Worm (Caenorhabditis elegans) whole organism, L3 larva: ENCODE data around the gene sra-36.

Experiments
- ZK546.5 ChIP-seq: sonication (generic microtip); optimal IDR thresholded peaks from 2 replicates; lab custom pipeline; 2017; ENCODE audit warnings: missing biosample characterization, missing genetic modification characterization
- ama-1 ChIP-seq: fragments of 150-350 bp; optimal IDR thresholded peaks from 2 replicates; lab custom pipeline; 2018
- ceh-16 ChIP-seq: sonication (generic microtip); optimal IDR thresholded peaks from 2 replicates; lab custom pipeline; 2017; ENCODE audit warnings: missing biosample characterization, missing genetic modification characterization
- ceh-28 ChIP-seq: fragments of 150-350 bp; optimal IDR thresholded peaks from 2 replicates; lab custom pipeline; 2014; ENCODE audit warnings: missing biosample characterization, missing genetic modification reagents, missing genetic modification characterization
- ceh-82 ChIP-seq: fragments of 150-350 bp; optimal IDR thresholded peaks from 2 replicates; lab custom pipeline; 2014; ENCODE audit warnings: missing biosample characterization, missing genetic modification characterization
- ceh-9 ChIP-seq: sonication (generic microtip); optimal IDR thresholded peaks from 2 replicates; lab custom pipeline; 2018; ENCODE audit warnings: missing biosample characterization, missing genetic modification characterization
- daf-12 ChIP-seq: fragments of 150-350 bp; optimal IDR thresholded peaks from 2 replicates; lab custom pipeline; 2014; ENCODE audit warnings: missing biosample characterization, missing genetic modification reagents, missing genetic modification characterization
- egl-27 ChIP-seq: sonication (generic microtip); optimal IDR thresholded peaks from 4 replicates; lab custom pipeline; 2017; ENCODE audit warnings: missing biosample characterization, missing genetic modification reagents, missing genetic modification characterization
- elt-1 ChIP-seq: fragments of 150-350 bp; optimal IDR thresholded peaks from 2 replicates; lab custom pipeline; 2014; ENCODE audit warnings: missing biosample characterization, missing genetic modification characterization
- elt-3 ChIP-seq, 3 experiments: fragments of 150-350 bp in 1 of 3; sonication (generic microtip) in 2 of 3; optimal IDR thresholded peaks; 2 replicates in 2 of 3; 4 replicates in 1 of 3; lab custom pipeline; 2014 to 2017; ENCODE audit warnings: missing biosample characterization in 3 of 3, missing genetic modification characterization in 3 of 3
- eor-1 ChIP-seq, 2 experiments: fragments of 150-350 bp; optimal IDR thresholded peaks; 2 replicates each; lab custom pipeline; 2014 to 2018; ENCODE audit warnings: missing biosample characterization in 2 of 2, missing genetic modification characterization in 2 of 2
- fkh-2 ChIP-seq: fragments of 150-350 bp; optimal IDR thresholded peaks from 2 replicates; lab custom pipeline; 2014; ENCODE audit warnings: missing biosample characterization, missing genetic modification reagents, missing genetic modification characterization
- fos-1 ChIP-seq: fragments of 150-350 bp; optimal IDR thresholded peaks from 2 replicates; lab custom pipeline; 2014; ENCODE audit warnings: missing biosample characterization, missing genetic modification characterization
- lin-39 ChIP-seq: fragments of 150-350 bp; optimal IDR thresholded peaks from 2 replicates; lab custom pipeline; 2018; ENCODE audit warnings: missing biosample characterization, missing genetic modification reagents, missing genetic modification characterization
- lsy-12 ChIP-seq: sonication (generic microtip); optimal IDR thresholded peaks from 2 replicates; lab custom pipeline; 2016; ENCODE audit warnings: mild to moderate bottlenecking, missing genetic modification characterization, missing compliant biosample characterization
- mdl-1 ChIP-seq: fragments of 150-350 bp; optimal IDR thresholded peaks from 2 replicates; lab custom pipeline; 2014; ENCODE audit warnings: missing biosample characterization, missing genetic modification characterization
- mml-1 ChIP-seq: fragments of 150-350 bp; sonication (generic microtip); optimal IDR thresholded peaks from 3 replicates; lab custom pipeline; 2014; ENCODE audit warnings: missing biosample characterization, missing genetic modification characterization
- nfya-1 ChIP-seq: sonication (generic microtip); optimal IDR thresholded peaks from 2 replicates; lab custom pipeline; 2017; ENCODE audit warnings: missing genetic modification characterization, mild to moderate bottlenecking, missing compliant biosample characterization, antibody characterized with exemption, moderate library complexity; ENCODE audit not compliant: insufficient read depth
- nhr-11 ChIP-seq: fragments of 150-350 bp; optimal IDR thresholded peaks from 2 replicates; lab custom pipeline; 2014; ENCODE audit warnings: missing biosample characterization, missing genetic modification characterization
- nhr-23 ChIP-seq: fragments of 150-350 bp; optimal IDR thresholded peaks from 2 replicates; lab custom pipeline; 2014; ENCODE audit warnings: missing biosample characterization, missing genetic modification reagents, missing genetic modification characterization
- nhr-25 ChIP-seq: sonication (generic microtip); optimal IDR thresholded peaks from 2 replicates; lab custom pipeline; 2017; ENCODE audit warnings: missing biosample characterization, missing genetic modification characterization
- nhr-28 ChIP-seq: fragments of 150-350 bp; optimal IDR thresholded peaks from 2 replicates; lab custom pipeline; 2014; ENCODE audit warnings: missing biosample characterization, missing genetic modification characterization
- nhr-43 ChIP-seq: sonication (generic microtip); optimal IDR thresholded peaks from 2 replicates; lab custom pipeline; 2016; ENCODE audit warnings: mild to moderate bottlenecking, missing genetic modification characterization, missing compliant biosample characterization; ENCODE audit not compliant: poor library complexity, severe bottlenecking
- nhr-67 ChIP-seq: fragments of 150-350 bp; optimal IDR thresholded peaks from 2 replicates; lab custom pipeline; 2014; ENCODE audit warnings: missing biosample characterization, missing genetic modification characterization
- nhr-76 ChIP-seq: fragments of 150-350 bp; sonication (generic microtip); optimal IDR thresholded peaks from 5 replicates; lab custom pipeline; 2014; ENCODE audit warnings: missing biosample characterization, missing genetic modification characterization
- sea-2 ChIP-seq: fragments of 150-350 bp; sonication (generic microtip); optimal IDR thresholded peaks from 4 replicates; lab custom pipeline; 2014; ENCODE audit warnings: missing biosample characterization, missing genetic modification reagents, missing genetic modification characterization
- skn-1 ChIP-seq: fragments of 150-350 bp; optimal IDR thresholded peaks from 2 replicates; lab custom pipeline; 2014; ENCODE audit warnings: missing biosample characterization, missing genetic modification characterization
- snpc-4 ChIP-seq: fragments of 150-350 bp; optimal IDR thresholded peaks from 2 replicates; lab custom pipeline; 2014; ENCODE audit warnings: missing biosample characterization, missing genetic modification characterization
- unc-39 ChIP-seq: sonication (generic microtip); optimal IDR thresholded peaks from 4 replicates; lab custom pipeline; 2017; ENCODE audit warnings: missing biosample characterization, missing genetic modification characterization
- unc-62 ChIP-seq: fragments of 150-350 bp; sonication (generic microtip); optimal IDR thresholded peaks from 4 replicates; lab custom pipeline; 2014; ENCODE audit warnings: missing biosample characterization, missing genetic modification reagents, missing genetic modification characterization
- zag-1 ChIP-seq: fragments of 150-350 bp; optimal IDR thresholded peaks from 2 replicates; lab custom pipeline; 2014; ENCODE audit warnings: missing biosample characterization, missing genetic modification characterization
- ztf-11 ChIP-seq: fragments of 150-350 bp; optimal IDR thresholded peaks from 2 replicates; lab custom pipeline; 2014; ENCODE audit warnings: missing biosample characterization, missing genetic modification characterization
- ztf-4 ChIP-seq: fragments of 150-350 bp; optimal IDR thresholded peaks from 2 replicates; lab custom pipeline; 2014; ENCODE audit warnings: missing biosample characterization, missing genetic modification characterization

Gene sra-36

ce11 chrII:4527800-4528199 lies 12.7 kb downstream of the sra-36 start, which contains the start of gene sra-35:
TSS of gene sra-35 (minus strand) at chrII:4527900.
- TF ChIP-seq unc-39 (tag; lab: Kevin White, UChicago) (no peak), ZK546.5 (tag; lab: Kevin White, UChicago) (no peak), ceh-16 (tag; lab: Kevin White, UChicago) (no peak), ceh-82 (tag; lab: Kevin White, UChicago) (no peak), lin-39 (no peak), snpc-4 (tag; lab: Kevin White, UChicago) (no peak), nfya-1 (no peak), skn-1 (tag; lab: Kevin White, UChicago) (no peak), nhr-23 (tag; lab: Kevin White, UChicago) (no peak), eor-1 (tag; optimal IDR thresholded peaks at IDR 0.05; lab: Kevin White, UChicago) (no peak), daf-12 (no peak), zag-1 (no peak), unc-62 (GFP tag; lab: Kevin White, UChicago) (no peak), nhr-25 (tag; lab: Kevin White, UChicago) (no peak), ztf-11 (tag; lab: Kevin White, UChicago) (no peak), ceh-9 (no peak), ztf-4 (no peak)

ce11 chrII:4525185-4525584 lies 15.3 kb downstream of the sra-36 start:
- TF ChIP-seq ZK546.5 (tag; lab: Kevin White, UChicago): no peak
- TF ChIP-seq nhr-76 (tag; lab: Kevin White, UChicago): no peak
- no peak for TF ChIP-seq ceh-28 (tag; lab: Kevin White, UChicago)
- no peak for TF ChIP-seq mdl-1 (tag; lab: Kevin White, UChicago)
- TF ChIP-seq lin-39: no peak
- TF ChIP-seq eor-1 (tag; optimal IDR thresholded peaks at IDR 0.05; lab: Kevin White, UChicago): no peak
- no peak for TF ChIP-seq ama-1 (lab: Kevin White, UChicago)
- TF ChIP-seq elt-3 (tag; optimal IDR thresholded peaks at IDR 0.05; lab: Kevin White, UChicago): no peak
- TF ChIP-seq nhr-67 (tag; lab: Kevin White, UChicago): no peak
- TF ChIP-seq ztf-4: no peak
- TF ChIP-seq sea-2 (GFP tag; lab: Kevin White, UChicago): no peak
- TF ChIP-seq elt-1 (tag; lab: Kevin White, UChicago): no peak
- TF ChIP-seq lsy-12 (tag; lab: Kevin White, UChicago): no peak
- TF ChIP-seq nhr-43 (tag; lab: Kevin White, UChicago): no peak
- TF ChIP-seq fkh-2: no peak
- no peak for TF ChIP-seq fos-1 (tag; lab: Kevin White, UChicago)
- TF ChIP-seq nhr-25 (tag; lab: Kevin White, UChicago): no peak
- TF ChIP-seq daf-12: no peak
- TF ChIP-seq mml-1 (tag; lab: Kevin White, UChicago): no peak
- no peak for TF ChIP-seq egl-27 (tag; lab: Kevin White, UChicago)

DNA sequence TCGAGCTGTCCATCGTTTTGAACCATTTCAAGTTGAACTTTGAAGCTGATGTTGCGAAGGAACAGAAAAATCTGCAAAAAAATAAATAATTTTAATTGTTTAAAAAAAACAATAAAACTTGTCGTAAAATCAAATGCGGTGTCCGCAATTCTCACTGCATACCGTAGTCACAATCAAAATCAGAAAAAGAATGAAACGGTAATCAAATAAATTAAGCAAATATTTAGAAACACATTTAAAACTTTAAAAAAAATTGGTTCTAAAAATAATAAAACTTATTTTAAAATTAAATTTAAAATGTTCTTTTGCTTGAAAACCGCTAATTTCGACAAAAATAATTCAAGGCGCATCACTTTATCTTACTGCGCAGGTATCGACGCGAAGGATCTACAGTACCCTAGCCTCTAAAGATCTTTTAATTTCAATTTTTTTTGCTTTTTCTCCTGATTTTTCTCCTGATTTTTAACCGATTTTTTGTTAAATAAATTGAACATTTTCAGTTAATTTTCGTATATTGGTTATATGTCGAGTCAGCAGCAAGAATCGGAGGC lies 17.3 kb downstream of the sra-36 start, which contains the start of the genes B0304.4 and B0304.2:
Gene B0304.4, minus strand, starts transcription at position 101 of the 551 bp plus-strand sequence.
Gene B0304.2, plus strand, starts transcription at position 501 of the 551 bp plus-strand sequence.
- no peak for TF ChIP-seq nhr-76 (tag; lab: Kevin White, UChicago)
- TF ChIP-seq nhr-28 (tag; lab: Kevin White, UChicago): no peak
- no peak for TF ChIP-seq ceh-28 (tag; lab: Kevin White, UChicago)
- no peak for TF ChIP-seq skn-1 (tag; lab: Kevin White, UChicago)
- TF ChIP-seq lsy-12 (tag; lab: Kevin White, UChicago): no peak
- no peak for TF ChIP-seq lin-39
- TF ChIP-seq egl-27 (tag; lab: Kevin White, UChicago): no peak
- no peak for TF ChIP-seq ama-1 (lab: Kevin White, UChicago)

DNA sequence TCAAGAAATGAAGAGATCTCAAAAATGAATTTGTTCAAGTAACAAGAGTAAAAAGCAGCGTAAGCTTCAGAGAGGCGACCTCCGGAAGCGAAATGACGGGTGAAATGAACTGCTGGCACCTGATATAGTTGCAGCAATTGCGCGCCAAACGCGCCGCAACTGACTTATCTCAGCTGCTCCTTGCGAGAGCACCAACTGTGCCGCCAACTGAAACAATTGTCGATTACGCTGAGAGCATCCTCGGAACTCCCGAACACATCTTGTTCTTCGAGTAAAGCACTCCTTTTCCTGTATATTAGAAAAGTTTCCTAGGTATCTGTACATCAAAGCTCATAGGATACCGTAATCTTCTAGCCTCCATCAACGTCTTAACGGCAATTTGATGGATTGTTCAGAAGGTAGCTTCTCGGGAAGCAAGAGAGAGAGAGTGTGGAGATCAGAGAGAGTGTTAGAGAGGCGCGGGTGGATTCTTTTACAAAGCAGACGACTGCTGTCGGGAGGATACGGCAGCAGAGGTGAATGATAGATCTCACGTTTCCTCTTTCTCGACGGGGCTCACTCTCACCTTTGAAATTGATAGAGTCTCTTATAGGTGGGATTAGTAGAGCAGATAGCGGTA lies 20.4 kb downstream of the sra-36 start:
- TF ChIP-seq ZK546.5 (tag; lab: Kevin White, UChicago) (no peak), ceh-82 (tag; lab: Kevin White, UChicago) (no peak), nhr-11 (tag; lab: Kevin White, UChicago) (peak; percentile 58), nfya-1 (no peak), ama-1 (lab: Kevin White, UChicago) (no peak), ceh-16 (tag; lab: Kevin White, UChicago) (no peak), nhr-25 (tag; lab: Kevin White, UChicago) (no peak), unc-39 (tag; lab: Kevin White, UChicago) (no peak)
